Worm (Caenorhabditis elegans) whole organism, L4/young adult: ENCODE measurements around the gene frpr-19.

Experiments used
- W03F9.2 ChIP-seq: fragments of 150-350 bp; optimal IDR thresholded peaks from 2 replicates; lab custom pipeline; 2014; ENCODE audit warnings: missing biosample characterization, missing genetic modification characterization
- dao-5 ChIP-seq: sonication (generic microtip); optimal IDR thresholded peaks from 2 replicates; lab custom pipeline; 2016; ENCODE audit warnings: missing genotype, missing genetic modification characterization, moderate library complexity, missing compliant biosample characterization
- him-1 ChIP-seq: sonication (generic microtip); optimal IDR thresholded peaks from 2 replicates; lab custom pipeline; 2016; ENCODE audit warnings: missing genotype, missing genetic modification reagents, missing genetic modification characterization, missing compliant biosample characterization

The frpr-19 gene

ce11 chrIV:1781559-1781958 lies at the start of gene frpr-19:
frpr-19 (minus strand) TSS chrIV:1781659.
- TF ChIP-seq W03F9.2 (tag; lab: Kevin White, UChicago) (no peak), him-1 (tag; lab: Kevin White, UChicago) (no peak), dao-5 (tag; lab: Kevin White, UChicago) (no peak)

ce11 chrIV:1827362-1827761 lies 45.9 kb upstream of the frpr-19 start:
- TF ChIP-seq dao-5 (tag; lab: Kevin White, UChicago) (no peak), him-1 (tag; lab: Kevin White, UChicago) (no peak), W03F9.2 (tag; lab: Kevin White, UChicago) (no peak)

- TF ChIP-seq W03F9.2 (tag; lab: Kevin White, UChicago), result no peak
- TF ChIP-seq him-1 (tag; lab: Kevin White, UChicago), result no peak
- no peak for TF ChIP-seq dao-5 (tag; lab: Kevin White, UChicago)
These were observed 45.3 kb upstream of the frpr-19 start for ce11 chrIV:1826737-1827136.

- TF ChIP-seq him-1 (tag; lab: Kevin White, UChicago), result no peak
- no peak for TF ChIP-seq W03F9.2 (tag; lab: Kevin White, UChicago)
- no peak for TF ChIP-seq dao-5 (tag; lab: Kevin White, UChicago)
These were observed 44.3 kb upstream of the frpr-19 start for ce11 chrIV:1825789-1826188.

- TF ChIP-seq W03F9.2 (tag; lab: Kevin White, UChicago) (no peak), him-1 (tag; lab: Kevin White, UChicago) (peak; percentile 82), dao-5 (tag; lab: Kevin White, UChicago) (no peak)
These were observed 42.6 kb upstream of the frpr-19 start, which contains the start of gene cmk-1 for ce11 chrIV:1824065-1824531. cmk-1 (plus strand) TSS chrIV:1824481.

ce11 chrIV:1821550-1821949 lies 40.1 kb upstream of the frpr-19 start, which contains the start of gene Y38C1BA.4:
Y38C1BA.4 (plus strand) TSS chrIV:1821850.
- TF ChIP-seq him-1 (tag; lab: Kevin White, UChicago) (no peak), dao-5 (tag; lab: Kevin White, UChicago) (no peak), W03F9.2 (tag; lab: Kevin White, UChicago) (no peak)

- TF ChIP-seq dao-5 (tag; lab: Kevin White, UChicago) (no peak), W03F9.2 (tag; lab: Kevin White, UChicago) (no peak), him-1 (tag; lab: Kevin White, UChicago) (no peak)
These were observed 38.7 kb upstream of the frpr-19 start, which contains the start of gene col-109 for ce11 chrIV:1820153-1820552. col-109 (minus strand) TSS chrIV:1820253.

ce11 chrIV:1818467-1819076 lies 37.1 kb upstream of the frpr-19 start:
- TF ChIP-seq W03F9.2 (tag; lab: Kevin White, UChicago) (no peak), him-1 (tag; lab: Kevin White, UChicago) (no peak), dao-5 (tag; lab: Kevin White, UChicago) (no peak)

ce11 chrIV:1816238-1816637 lies 34.8 kb upstream of the frpr-19 start:
- no peak for TF ChIP-seq him-1 (tag; lab: Kevin White, UChicago)
- no peak for TF ChIP-seq dao-5 (tag; lab: Kevin White, UChicago)
- no peak for TF ChIP-seq W03F9.2 (tag; lab: Kevin White, UChicago)

ce11 chrIV:1814764-1815518 lies 33.5 kb upstream of the frpr-19 start, which contains the start of gene snn-1:
snn-1 (minus strand) TSS chrIV:1815118.
- no peak for TF ChIP-seq W03F9.2 (tag; lab: Kevin White, UChicago)
- no peak for TF ChIP-seq dao-5 (tag; lab: Kevin White, UChicago)
- no peak for TF ChIP-seq him-1 (tag; lab: Kevin White, UChicago)

- no peak for TF ChIP-seq W03F9.2 (tag; lab: Kevin White, UChicago)
- no peak for TF ChIP-seq dao-5 (tag; lab: Kevin White, UChicago)
- no peak for TF ChIP-seq him-1 (tag; lab: Kevin White, UChicago)
These were observed 32.4 kb upstream of the frpr-19 start for ce11 chrIV:1813869-1814268.

ce11 chrIV:1804613-1805012 lies 23.2 kb upstream of the frpr-19 start:
- TF ChIP-seq him-1 (tag; lab: Kevin White, UChicago) (peak; percentile 28), dao-5 (tag; lab: Kevin White, UChicago) (no peak), W03F9.2 (tag; lab: Kevin White, UChicago) (no peak)

ce11 chrIV:1803882-1804281 lies 22.4 kb upstream of the frpr-19 start, which contains the start of gene Y38C1BA.1:
Y38C1BA.1 (minus strand) TSS chrIV:1803982.
- TF ChIP-seq dao-5 (tag; lab: Kevin White, UChicago), result no peak
